Worm (Caenorhabditis elegans): ENCODE data around the gene Y32G9A.3.

ce11 chrV:1895483-1895882, 15.7 kb upstream of the Y32G9A.3 start, which contains the start of gene nphp-2:
- TF ChIP-seq zip-8 (tag; optimal IDR thresholded peaks at IDR 0.05) (no peak), elt-1 (tag; optimal IDR thresholded peaks at IDR 0.05; ENCODE audit: borderline replicate concordance, insufficient read depth) (no peak), snpc-4 (tag; optimal IDR thresholded peaks at IDR 0.05) (no peak)

Measured in whole organism, mixed stage, embryonic.